Worm (Caenorhabditis elegans) whole organism, L2 larva: ENCODE results near the gene skn-1.

Experiments used
- C34F6.9 ChIP-seq: fragments of 150-350 bp; optimal IDR thresholded peaks from 2 replicates; lab custom pipeline; 2014; ENCODE audit warnings: missing biosample characterization, missing genetic modification characterization
- F13H6.1 ChIP-seq: sonication (generic microtip); optimal IDR thresholded peaks from 2 replicates; lab custom pipeline; 2016; ENCODE audit warnings: missing genetic modification characterization, missing compliant biosample characterization
- R02D3.7 ChIP-seq: fragments of 150-350 bp; optimal IDR thresholded peaks from 2 replicates; lab custom pipeline; 2014; ENCODE audit warnings: missing biosample characterization, missing genetic modification characterization
- Y55F3AM.14 ChIP-seq: fragments of 200-800 bp; sonication (Bioruptor generic); optimal IDR thresholded peaks from 2 replicates; lab custom pipeline; 2018; ENCODE audit warnings: mild to moderate bottlenecking, missing genetic modification characterization, missing compliant biosample characterization
- ZK546.5 ChIP-seq: sonication (generic microtip); optimal IDR thresholded peaks from 2 replicates; lab custom pipeline; 2017; ENCODE audit warnings: missing biosample characterization, missing genetic modification characterization
- alr-1 ChIP-seq: fragments of 150-350 bp; optimal IDR thresholded peaks from 2 replicates; lab custom pipeline; 2014; ENCODE audit warnings: missing biosample characterization, missing genetic modification characterization
- aly-2 ChIP-seq: fragments of 150-350 bp; optimal IDR thresholded peaks from 2 replicates; lab custom pipeline; 2014; ENCODE audit warnings: missing biosample characterization, missing genetic modification characterization
- ama-1 ChIP-seq: fragments of 150-350 bp; optimal IDR thresholded peaks from 2 replicates; lab custom pipeline; 2018; ENCODE audit warnings: inconsistent platforms
- blmp-1 ChIP-seq: sonication (generic microtip); optimal IDR thresholded peaks from 2 replicates; lab custom pipeline; 2017; ENCODE audit warnings: missing genetic modification characterization, mild to moderate bottlenecking, missing compliant biosample characterization, antibody characterized with exemption, moderate library complexity; ENCODE audit not compliant: insufficient read depth
- ceh-16 ChIP-seq: fragments of 150-350 bp; optimal IDR thresholded peaks from 2 replicates; lab custom pipeline; 2014; ENCODE audit warnings: missing biosample characterization, missing genetic modification characterization
- ceh-82 ChIP-seq: fragments of 150-350 bp; optimal IDR thresholded peaks from 2 replicates; lab custom pipeline; 2014; ENCODE audit warnings: missing biosample characterization, missing genetic modification characterization
- crh-2 ChIP-seq: sonication (generic microtip); optimal IDR thresholded peaks from 2 replicates; lab custom pipeline; 2017; ENCODE audit warnings: missing biosample characterization, missing genetic modification characterization
- dmd-4 ChIP-seq: sonication (generic microtip); optimal IDR thresholded peaks from 2 replicates; lab custom pipeline; 2017; ENCODE audit warnings: missing biosample characterization, missing genetic modification characterization
- egl-27 ChIP-seq: sonication (generic microtip); optimal IDR thresholded peaks from 3 replicates; lab custom pipeline; 2017; ENCODE audit warnings: missing biosample characterization, missing genetic modification reagents, missing genetic modification characterization
- elt-1 ChIP-seq: fragments of 150-350 bp; optimal IDR thresholded peaks from 2 replicates; lab custom pipeline; 2014; ENCODE audit warnings: missing biosample characterization, missing genetic modification characterization
- elt-3 ChIP-seq: sonication (generic microtip); optimal IDR thresholded peaks from 2 replicates; lab custom pipeline; 2017; ENCODE audit warnings: missing biosample characterization, missing genetic modification characterization
- fos-1 ChIP-seq: fragments of 150-350 bp; optimal IDR thresholded peaks from 2 replicates; lab custom pipeline; 2014; ENCODE audit warnings: missing biosample characterization, missing genetic modification characterization
- gmeb-1 ChIP-seq: fragments of 150-350 bp; optimal IDR thresholded peaks from 2 replicates; lab custom pipeline; 2014; ENCODE audit warnings: missing biosample characterization, missing genetic modification characterization
- lin-11 ChIP-seq: fragments of 150-350 bp; sonication (generic microtip); optimal IDR thresholded peaks from 2 replicates; lab custom pipeline; 2014; ENCODE audit warnings: missing biosample characterization, missing genetic modification characterization, inconsistent platforms, mixed read lengths
- lin-13 ChIP-seq: fragments of 150-350 bp; optimal IDR thresholded peaks from 2 replicates; lab custom pipeline; 2014; ENCODE audit warnings: missing biosample characterization, missing genetic modification reagents, missing genetic modification characterization
- lin-39 ChIP-seq: fragments of 150-350 bp; optimal IDR thresholded peaks from 2 replicates; lab custom pipeline; 2014; ENCODE audit warnings: missing biosample characterization, missing genetic modification reagents, missing genetic modification characterization
- lsy-2 ChIP-seq, 2 experiments: fragments of 150-350 bp in 1 of 2; sonication (generic microtip) in 1 of 2; optimal IDR thresholded peaks; 2 replicates each; lab custom pipeline; 2014 to 2017; ENCODE audit warnings: missing biosample characterization in 2 of 2, missing genetic modification characterization in 2 of 2
- mab-5 ChIP-seq: fragments of 150-350 bp; optimal IDR thresholded peaks from 2 replicates; lab custom pipeline; 2014; ENCODE audit warnings: missing biosample characterization, missing genetic modification characterization
- mbf-1 ChIP-seq: sonication (generic microtip); optimal IDR thresholded peaks from 2 replicates; lab custom pipeline; 2017; ENCODE audit warnings: missing biosample characterization, missing genetic modification characterization
- mdl-1 ChIP-seq, 2 experiments: fragments of 150-350 bp in 1 of 2; sonication (generic microtip) in 1 of 2; optimal IDR thresholded peaks; 2 replicates each; lab custom pipeline; 2017; ENCODE audit warnings: missing biosample characterization in 2 of 2, missing genetic modification characterization in 2 of 2
- nhr-10 ChIP-seq: sonication (generic microtip); optimal IDR thresholded peaks from 2 replicates; lab custom pipeline; 2017; ENCODE audit warnings: missing biosample characterization, missing genetic modification characterization
- nhr-11 ChIP-seq: fragments of 150-350 bp; optimal IDR thresholded peaks from 2 replicates; lab custom pipeline; 2014; ENCODE audit warnings: missing biosample characterization, missing genetic modification characterization
- nhr-12 ChIP-seq: fragments of 150-350 bp; optimal IDR thresholded peaks from 2 replicates; lab custom pipeline; 2014; ENCODE audit warnings: missing biosample characterization, missing genetic modification characterization
- nhr-129 ChIP-seq: fragments of 150-350 bp; optimal IDR thresholded peaks from 2 replicates; lab custom pipeline; 2014; ENCODE audit warnings: missing biosample characterization, missing genetic modification characterization
- nhr-21 ChIP-seq: fragments of 150-350 bp; optimal IDR thresholded peaks from 2 replicates; lab custom pipeline; 2014; ENCODE audit warnings: missing biosample characterization, missing genetic modification characterization
- nhr-23 ChIP-seq: fragments of 150-350 bp; optimal IDR thresholded peaks from 2 replicates; lab custom pipeline; 2014; ENCODE audit warnings: missing biosample characterization, missing genetic modification reagents, missing genetic modification characterization
- nhr-237 ChIP-seq: fragments of 150-350 bp; optimal IDR thresholded peaks from 2 replicates; lab custom pipeline; 2014; ENCODE audit warnings: missing biosample characterization, missing genetic modification characterization
- nhr-25 ChIP-seq: fragments of 150-350 bp; sonication (generic microtip); optimal IDR thresholded peaks from 3 replicates; lab custom pipeline; 2014; ENCODE audit warnings: missing biosample characterization, missing genetic modification characterization
- nhr-6 ChIP-seq: fragments of 150-350 bp; optimal IDR thresholded peaks from 2 replicates; lab custom pipeline; 2014; ENCODE audit warnings: missing biosample characterization, missing genetic modification characterization
- nhr-77 ChIP-seq: fragments of 150-350 bp; optimal IDR thresholded peaks from 2 replicates; lab custom pipeline; 2014; ENCODE audit warnings: missing biosample characterization, missing genetic modification characterization
- peb-1 ChIP-seq: fragments of 150-350 bp; optimal IDR thresholded peaks from 2 replicates; lab custom pipeline; 2014; ENCODE audit warnings: missing biosample characterization, missing genetic modification characterization
- sem-4 ChIP-seq: fragments of 150-350 bp; optimal IDR thresholded peaks from 2 replicates; lab custom pipeline; 2014; ENCODE audit warnings: missing biosample characterization, missing genetic modification reagents, missing genetic modification characterization
- skn-1 ChIP-seq: sonication (generic microtip); optimal IDR thresholded peaks from 2 replicates; lab custom pipeline; 2017; ENCODE audit warnings: missing biosample characterization, missing genetic modification characterization
- sma-3 ChIP-seq: sonication (generic microtip); optimal IDR thresholded peaks from 2 replicates; lab custom pipeline; 2016; ENCODE audit warnings: missing genetic modification reagents, missing genetic modification characterization, missing compliant biosample characterization
- snpc-4 ChIP-seq: fragments of 150-350 bp; optimal IDR thresholded peaks from 2 replicates; lab custom pipeline; 2014; ENCODE audit warnings: missing biosample characterization, missing genetic modification characterization
- unc-39 ChIP-seq: fragments of 150-350 bp; optimal IDR thresholded peaks from 2 replicates; lab custom pipeline; 2014; ENCODE audit warnings: missing biosample characterization, missing genetic modification characterization
- unc-55 ChIP-seq: fragments of 150-350 bp; sonication (generic microtip); optimal IDR thresholded peaks from 3 replicates; lab custom pipeline; 2014; ENCODE audit warnings: missing biosample characterization, missing genetic modification reagents, missing genetic modification characterization
- unc-62 ChIP-seq: fragments of 150-350 bp; optimal IDR thresholded peaks from 2 replicates; lab custom pipeline; 2014; ENCODE audit warnings: missing biosample characterization, missing genetic modification reagents, missing genetic modification characterization
- zag-1 ChIP-seq: fragments of 150-350 bp; optimal IDR thresholded peaks from 2 replicates; lab custom pipeline; 2014; ENCODE audit warnings: missing biosample characterization, missing genetic modification characterization
- ztf-1 ChIP-seq: fragments of 200-800 bp; sonication (Bioruptor generic); conservative IDR thresholded peaks from 2 replicates; pipeline ENCODE4 v1.3.6; 2022; ENCODE audit warnings: missing genetic modification characterization, missing compliant biosample characterization
- ztf-11 ChIP-seq: sonication (generic microtip); optimal IDR thresholded peaks from 2 replicates; lab custom pipeline; 2017; ENCODE audit warnings: missing biosample characterization, missing genetic modification characterization
- ztf-4 ChIP-seq: fragments of 150-350 bp; optimal IDR thresholded peaks from 2 replicates; lab custom pipeline; 2014; ENCODE audit warnings: missing biosample characterization, missing genetic modification characterization

The skn-1 gene

DNA sequence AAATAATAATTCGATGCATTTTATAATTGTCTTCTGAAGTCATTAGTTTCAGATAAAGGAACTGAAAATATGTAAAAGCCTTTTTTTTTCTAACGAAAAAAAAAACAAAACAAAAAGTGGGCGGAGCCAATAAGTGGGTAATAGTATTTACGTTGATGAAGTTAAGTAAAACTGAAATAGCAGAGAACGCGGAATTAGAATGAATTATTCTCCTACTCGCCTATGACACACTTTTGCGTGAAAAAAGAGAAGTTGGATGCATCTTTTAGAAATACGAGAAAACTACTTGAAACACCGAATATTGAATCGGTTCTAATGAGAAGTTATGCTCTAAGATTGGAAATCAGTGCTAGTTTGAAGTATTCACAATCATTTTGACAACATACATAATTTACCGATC is 40.5 kb downstream of the skn-1 start, which contains the start of gene srsx-16:
Gene srsx-16, minus strand, starts transcription at position 101 of the 400 bp plus-strand sequence.
- TF ChIP-seq lin-11 (tag; lab: Kevin White, UChicago), result no peak
- TF ChIP-seq nhr-23 (tag; lab: Kevin White, UChicago), result no peak
- no peak for TF ChIP-seq ceh-82
- no peak for TF ChIP-seq elt-3 (tag; lab: Kevin White, UChicago)
- no peak for TF ChIP-seq nhr-77 (tag; lab: Kevin White, UChicago)
- no peak for TF ChIP-seq F13H6.1 (tag; lab: Kevin White, UChicago)
- TF ChIP-seq sma-3 (GFP tag; lab: Kevin White, UChicago), result no peak

DNA sequence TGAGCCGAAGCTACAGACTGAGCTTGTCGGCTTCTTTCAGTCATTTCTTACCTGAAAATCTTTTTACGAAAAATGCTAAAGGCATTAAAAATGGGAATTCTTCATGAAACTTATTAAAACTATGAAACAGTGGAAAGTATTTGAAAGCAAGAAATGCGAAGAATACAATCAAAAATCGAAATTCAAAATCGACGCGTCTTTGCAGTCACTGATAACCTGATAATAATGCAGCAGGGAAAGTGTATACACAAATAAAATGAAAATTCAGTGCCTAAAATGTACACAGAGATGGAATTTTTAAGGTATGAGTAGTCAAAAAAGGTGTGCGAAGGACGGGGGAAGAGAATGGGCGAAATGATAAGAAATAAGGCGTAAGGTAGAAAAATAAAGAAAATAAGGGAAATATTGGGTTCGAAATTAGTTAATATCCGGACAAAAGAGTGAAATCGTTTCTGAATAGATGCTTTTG is 45.6 kb downstream of the skn-1 start, which contains the start of gene C39H7.4:
Gene C39H7.4, minus strand, starts transcription at position 51 of the 469 bp plus-strand sequence.
- TF ChIP-seq nhr-23 (tag; lab: Kevin White, UChicago), result no peak
- TF ChIP-seq nhr-11 (tag; lab: Kevin White, UChicago), result no peak
- TF ChIP-seq egl-27 (tag; lab: Kevin White, UChicago), result no peak
- no peak for TF ChIP-seq mdl-1 (tag; optimal IDR thresholded peaks at IDR 0.05; lab: Kevin White, UChicago)
- TF ChIP-seq elt-3 (tag; lab: Kevin White, UChicago), result no peak
- no peak for TF ChIP-seq crh-2 (tag; lab: Kevin White, UChicago)
- TF ChIP-seq skn-1, result no peak
- TF ChIP-seq gmeb-1 (tag; lab: Kevin White, UChicago), result peak; percentile 36
- no peak for TF ChIP-seq peb-1 (tag; lab: Kevin White, UChicago)
- TF ChIP-seq ztf-11, result no peak
- TF ChIP-seq snpc-4, result no peak
- TF ChIP-seq ama-1, result no peak
- no peak for TF ChIP-seq zag-1 (tag; lab: Kevin White, UChicago)
- TF ChIP-seq ztf-4, result no peak
- TF ChIP-seq fos-1 (tag; lab: Kevin White, UChicago), result peak; percentile 97

DNA sequence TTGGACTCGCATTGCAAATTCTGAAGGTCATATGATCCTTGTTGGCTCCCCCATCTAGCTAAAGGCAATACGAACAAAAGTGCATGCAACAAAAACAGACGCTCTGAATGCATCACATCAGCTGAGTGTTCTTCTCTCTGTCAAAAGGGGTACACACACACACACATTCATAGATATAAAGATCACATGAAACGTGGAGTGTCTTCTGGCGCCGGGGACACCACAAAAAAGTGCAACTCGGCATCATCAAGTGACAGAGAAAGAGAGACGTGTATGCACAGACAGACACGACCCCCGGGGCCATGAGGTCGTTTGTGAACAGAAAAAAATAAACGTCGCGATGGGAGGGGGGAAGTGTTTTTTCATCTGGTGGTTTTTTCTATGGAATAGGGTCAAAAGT is 52.8 kb downstream of the skn-1 start:
- TF ChIP-seq nhr-25 (tag; lab: Kevin White, UChicago) (peak; percentile 67), elt-1 (tag; lab: Kevin White, UChicago) (no peak), mab-5 (peak; percentile 48), ZK546.5 (tag; lab: Kevin White, UChicago) (no peak), ceh-82 (no peak), zag-1 (tag; lab: Kevin White, UChicago) (peak; percentile 85), mdl-1 (tag; optimal IDR thresholded peaks at IDR 0.05; lab: Kevin White, UChicago) (peak; percentile 81 to 82), C34F6.9 (peak; percentile 91), nhr-237 (no peak), nhr-11 (tag; lab: Kevin White, UChicago) (peak; percentile 31), nhr-129 (tag; lab: Kevin White, UChicago) (peak; percentile 96), nhr-23 (tag; lab: Kevin White, UChicago) (no peak), unc-62 (GFP tag; lab: Kevin White, UChicago) (peak; percentile 54), snpc-4 (no peak), sma-3 (GFP tag; lab: Kevin White, UChicago) (peak; percentile 61), blmp-1 (tag; lab: Kevin White, UChicago) (peak; percentile 31), ztf-11 (no peak), ztf-4 (peak; percentile 45), unc-55 (peak; percentile 68), lin-39 (tag; lab: Kevin White, UChicago) (no peak), R02D3.7 (tag; lab: Kevin White, UChicago) (no peak), peb-1 (tag; lab: Kevin White, UChicago) (no peak), alr-1 (tag; lab: Kevin White, UChicago) (peak; percentile 53), skn-1 (no peak), F13H6.1 (tag; lab: Kevin White, UChicago) (peak; percentile 95), ztf-1 (GFP tag; lab: Robert Waterston, UW) (no peak), sem-4 (peak; percentile 93), lin-13 (GFP tag; lab: Kevin White, UChicago) (peak; percentile 46), aly-2 (tag; lab: Kevin White, UChicago) (no peak), gmeb-1 (tag; lab: Kevin White, UChicago) (no peak), ama-1 (peak; percentile 48), nhr-6 (tag; lab: Kevin White, UChicago) (peak; percentile 68), unc-39 (tag; lab: Kevin White, UChicago) (no peak), nhr-77 (tag; lab: Kevin White, UChicago) (no peak), lin-11 (tag; lab: Kevin White, UChicago) (peak; percentile 13), nhr-10 (no peak), Y55F3AM.14 (peak; percentile 91), ceh-16 (no peak), nhr-12 (no peak), mbf-1 (no peak), lsy-2 (tag; optimal IDR thresholded peaks at IDR 0.05; lab: Kevin White, UChicago) (peak in 1 of 2 experiments; percentile 90), nhr-21 (tag; lab: Kevin White, UChicago) (peak; percentile 45), dmd-4 (tag; lab: Kevin White, UChicago) (no peak), fos-1 (tag; lab: Kevin White, UChicago) (peak; percentile 84), elt-3 (tag; lab: Kevin White, UChicago) (no peak)
